Fruit fly (Drosophila melanogaster) whole organism, pupa: ENCODE data around the gene Nep5.

Source experiments
- CG10348 ChIP-seq: fragments of 200-800 bp; sonication (Bioruptor generic); IDR thresholded peaks from 2 replicates; pipeline ENCODE4 v1.3.6; 2022; ENCODE audit warnings: missing biosample characterization, missing genetic modification characterization
- CG12605 ChIP-seq: fragments of 200-800 bp; sonication (Bioruptor generic); IDR thresholded peaks from 2 replicates; pipeline ENCODE4 v1.3.6; 2022; ENCODE audit warnings: missing biosample characterization, missing genetic modification characterization
- CG13204 ChIP-seq: fragments of 200-800 bp; sonication (Bioruptor generic); optimal IDR thresholded peaks from 2 replicates; lab custom pipeline; 2018; ENCODE audit warnings: missing biosample characterization, mild to moderate bottlenecking, missing genetic modification characterization, moderate library complexity
- CG14655 ChIP-seq: fragments of 200-800 bp; sonication (Bioruptor generic); optimal IDR thresholded peaks from 3 replicates; lab custom pipeline; 2017; ENCODE audit warnings: mild to moderate bottlenecking, missing biosample characterization, missing genetic modification reagents, missing genetic modification characterization
- CG15710 ChIP-seq: fragments of 200-800 bp; sonication (Bioruptor generic); optimal IDR thresholded peaks from 2 replicates; lab custom pipeline; 2018; ENCODE audit warnings: missing biosample characterization, mild to moderate bottlenecking, missing genetic modification characterization, moderate library complexity
- CG17806 ChIP-seq: fragments of 200-800 bp; sonication (Bioruptor generic); optimal IDR thresholded peaks from 2 replicates; lab custom pipeline; 2018; ENCODE audit warnings: missing biosample characterization, mild to moderate bottlenecking, missing genetic modification characterization, moderate library complexity
- CG32121 ChIP-seq: fragments of 200-800 bp; sonication (Bioruptor generic); IDR thresholded peaks from 2 replicates; pipeline ENCODE4 v1.3.6; 2022; ENCODE audit warnings: missing biosample characterization, missing genetic modification characterization
- CG34367 ChIP-seq: fragments of 200-800 bp; sonication (Bioruptor generic); optimal IDR thresholded peaks from 2 replicates; lab custom pipeline; 2018; ENCODE audit warnings: missing biosample characterization, mild to moderate bottlenecking, missing genetic modification characterization
- CG4496 ChIP-seq: fragments of 200-800 bp; sonication (Bioruptor generic); IDR thresholded peaks from 3 replicates; pipeline ENCODE4 v1.3.6; 2022; ENCODE audit warnings: missing biosample characterization, missing genetic modification characterization
- CG8159 ChIP-seq: fragments of 200-800 bp; sonication (Bioruptor generic); optimal IDR thresholded peaks from 3 replicates; lab custom pipeline; 2018; ENCODE audit warnings: missing biosample characterization, mild to moderate bottlenecking, missing genetic modification characterization, moderate library complexity
- CG8301 ChIP-seq: fragments of 200-800 bp; sonication (Bioruptor generic); optimal IDR thresholded peaks from 2 replicates; lab custom pipeline; 2018; ENCODE audit warnings: missing biosample characterization, mild to moderate bottlenecking, missing genetic modification characterization
- CG9948 ChIP-seq: fragments of 200-800 bp; sonication (Bioruptor generic); optimal IDR thresholded peaks from 2 replicates; lab custom pipeline; 2018; ENCODE audit warnings: missing biosample characterization, mild to moderate bottlenecking, missing genetic modification characterization, moderate library complexity
- D1 ChIP-seq: fragments of 200-800 bp; sonication (Bioruptor generic); optimal IDR thresholded peaks from 2 replicates; lab custom pipeline; 2018; ENCODE audit warnings: missing biosample characterization, mild to moderate bottlenecking, missing genetic modification characterization, moderate library complexity
- EcR ChIP-seq: fragments of 200-800 bp; sonication (Bioruptor generic); optimal IDR thresholded peaks from 3 replicates; lab custom pipeline; 2019; ENCODE audit warnings: missing biosample characterization, missing genetic modification characterization, mild to moderate bottlenecking, moderate library complexity, missing genetic modification reagents
- Ets98B ChIP-seq: fragments of 200-800 bp; sonication (Bioruptor generic); IDR thresholded peaks from 2 replicates; pipeline ENCODE4 v1.3.6; 2022; ENCODE audit warnings: missing biosample characterization, missing genetic modification characterization
- Pif1A ChIP-seq: fragments of 200-800 bp; sonication (Bioruptor generic); optimal IDR thresholded peaks from 3 replicates; lab custom pipeline; 2016; ENCODE audit warnings: missing biosample characterization, missing genetic modification characterization
- Pif1B ChIP-seq: fragments of 200-800 bp; sonication (Bioruptor generic); optimal IDR thresholded peaks from 3 replicates; lab custom pipeline; 2016; ENCODE audit warnings: missing biosample characterization, missing genetic modification characterization
- Snoo ChIP-seq: fragments of 200-800 bp; sonication (Bioruptor generic); optimal IDR thresholded peaks from 3 replicates; lab custom pipeline; 2017; ENCODE audit warnings: missing biosample characterization, mild to moderate bottlenecking, missing genetic modification characterization, inconsistent platforms
- fd96Ca ChIP-seq: fragments of 200-800 bp; sonication (Bioruptor generic); IDR thresholded peaks from 3 replicates; pipeline ENCODE4 v1.3.6; 2022; ENCODE audit warnings: missing biosample characterization, missing genetic modification characterization
- gl ChIP-seq: fragments of 200-800 bp; sonication (Bioruptor generic); optimal IDR thresholded peaks from 2 replicates; lab custom pipeline; 2018; ENCODE audit warnings: missing biosample characterization, mild to moderate bottlenecking, missing genetic modification characterization
- rn ChIP-seq: fragments of 200-800 bp; sonication (Bioruptor generic); IDR thresholded peaks from 2 replicates; pipeline ENCODE4 v1.3.6; 2022; ENCODE audit warnings: missing biosample characterization, missing genetic modification characterization

Nep5 gene

DNA sequence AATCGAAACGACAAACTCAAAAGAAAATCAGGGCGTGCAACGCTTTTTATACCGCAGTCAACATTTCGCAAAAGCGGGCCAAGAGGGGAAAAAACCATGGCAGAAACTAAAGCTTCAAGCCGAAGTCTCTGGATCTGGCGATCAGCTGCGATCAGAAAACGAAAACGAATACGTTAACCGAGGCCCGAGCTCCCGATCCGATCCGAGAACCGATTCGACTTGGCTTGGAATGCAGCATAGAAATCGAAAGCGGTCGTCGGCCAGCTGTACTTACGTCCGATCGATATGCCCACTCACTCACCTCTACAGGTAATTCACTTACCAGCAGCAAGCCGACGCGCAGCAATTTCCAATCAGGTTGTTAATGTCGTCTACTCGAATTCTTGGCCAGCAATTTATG lies 27.1 kb upstream of the Nep5 start, which contains the start of gene Cpr97Eb:
Cpr97Eb (minus strand) TSS at position 25 of the 400 bp plus-strand sequence.
- TF ChIP-seq CG14655 (GFP tag; lab: Kevin White, UChicago) = no peak
- TF ChIP-seq Pif1A (GFP tag; lab: Kevin White, UChicago) = no peak
- TF ChIP-seq CG8301 (tag; lab: Kevin White, UChicago) = no peak
- no peak for TF ChIP-seq gl (tag; lab: Kevin White, UChicago)
- TF ChIP-seq CG32121 (GFP tag; lab: Robert Waterston, UW) = 0 out of 2 replicates have a peak, but pooled peaks have one; percentile 40
- no peak for TF ChIP-seq CG10348 (GFP tag; lab: Robert Waterston, UW)
- TF ChIP-seq CG4496 (GFP tag; lab: Robert Waterston, UW) = peak; percentile 15; the same call in 1 of the 3 replicates
- TF ChIP-seq Snoo = no peak
- no peak for TF ChIP-seq CG17806 (tag; lab: Kevin White, UChicago)
- TF ChIP-seq Ets98B (GFP tag; lab: Robert Waterston, UW) = 0 out of 2 replicates have a peak, but pooled peaks have one; percentile 24
- peak; percentile 44 for TF ChIP-seq EcR
- no peak for TF ChIP-seq rn (GFP tag; lab: Robert Waterston, UW)
- TF ChIP-seq fd96Ca (GFP tag; lab: Robert Waterston, UW) = no peak
- no peak for TF ChIP-seq CG9948 (tag; lab: Kevin White, UChicago)
- TF ChIP-seq, all 21 proteins: peak for 4

DNA sequence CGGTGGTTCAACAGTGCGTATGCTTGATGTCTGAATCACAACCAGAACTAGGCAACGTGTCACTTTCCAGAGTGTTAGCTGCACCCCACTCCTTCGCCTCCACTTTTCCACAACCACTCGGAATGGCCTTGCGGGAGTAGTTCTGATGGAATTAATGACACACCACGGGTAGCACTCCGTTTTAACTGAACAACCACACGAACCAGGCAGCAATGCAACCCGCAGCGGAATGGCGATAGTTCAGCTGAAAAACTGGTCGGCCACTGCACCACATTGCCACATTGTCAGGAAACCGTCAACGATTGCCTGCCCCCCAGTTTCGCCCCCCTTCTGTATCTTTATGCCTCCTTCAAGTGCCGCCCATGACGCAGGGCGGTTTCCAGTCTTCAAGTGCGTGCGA lies 23.6 kb upstream of the Nep5 start, which contains the start of gene Cpr97Ea:
Cpr97Ea (minus strand) TSS at position 230 of the 400 bp plus-strand sequence.
- no peak for TF ChIP-seq CG10348 (GFP tag; lab: Robert Waterston, UW)
- peak; percentile 53 for TF ChIP-seq CG13204 (GFP tag; lab: Kevin White, UChicago)
- TF ChIP-seq CG4496 (GFP tag; lab: Robert Waterston, UW) = no peak
- no peak for TF ChIP-seq CG14655 (GFP tag; lab: Kevin White, UChicago)
- TF ChIP-seq fd96Ca (GFP tag; lab: Robert Waterston, UW) = no peak
- TF ChIP-seq CG12605 = no peak
- TF ChIP-seq CG17806 (tag; lab: Kevin White, UChicago) = no peak
- TF ChIP-seq Pif1A (GFP tag; lab: Kevin White, UChicago) = no peak
- TF ChIP-seq CG15710 = no peak
- TF ChIP-seq EcR = peak; percentile 70
- no peak for TF ChIP-seq gl (tag; lab: Kevin White, UChicago)
- TF ChIP-seq CG34367 (tag; lab: Kevin White, UChicago) = no peak
- TF ChIP-seq Snoo = no peak

DNA sequence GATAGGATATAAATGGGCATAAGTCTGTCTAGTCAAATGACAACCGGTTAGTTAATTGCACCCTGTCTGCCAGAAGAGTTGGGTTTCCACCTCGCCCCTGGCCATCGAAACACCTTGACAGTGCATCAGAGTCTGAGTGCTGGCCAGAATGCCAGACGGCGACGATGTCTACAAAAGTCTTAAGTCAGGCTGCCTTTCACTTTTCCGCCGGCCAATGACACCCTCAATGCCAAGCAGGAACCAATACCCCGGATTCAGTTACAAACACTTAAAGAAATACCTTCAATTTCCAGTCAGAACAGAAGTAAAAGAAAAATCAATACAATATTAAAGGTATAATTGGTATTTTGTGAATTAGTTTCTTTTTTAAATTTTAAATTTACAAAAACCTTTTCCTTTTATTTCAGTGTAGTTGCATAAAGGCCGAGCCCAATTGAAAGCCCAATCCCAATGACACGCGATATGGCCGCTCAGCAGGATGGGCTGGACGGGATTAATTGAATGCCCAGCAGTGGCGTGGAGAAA lies 20.6 kb upstream of the Nep5 start:
- TF ChIP-seq CG15710 = no peak
- TF ChIP-seq CG17806 (tag; lab: Kevin White, UChicago) = peak; percentile 54
- TF ChIP-seq CG12605 = peak; percentile 62
- peak; percentile 62 for TF ChIP-seq Pif1A (GFP tag; lab: Kevin White, UChicago)
- TF ChIP-seq CG34367 (tag; lab: Kevin White, UChicago) = no peak
- 0 out of 2 replicates have a peak, but pooled peaks have one; percentile 10 for TF ChIP-seq Ets98B (GFP tag; lab: Robert Waterston, UW)
- no peak for TF ChIP-seq D1 (tag; lab: Kevin White, UChicago)
- TF ChIP-seq CG32121 (GFP tag; lab: Robert Waterston, UW) = peak; percentile 25; the same call in 1 of the 2 replicates
- peak; percentile 74 for TF ChIP-seq CG8159 (tag; lab: Kevin White, UChicago)
- TF ChIP-seq Snoo = no peak
- TF ChIP-seq EcR = peak; percentile 91
- TF ChIP-seq CG14655 (GFP tag; lab: Kevin White, UChicago) = peak; percentile 42
- no peak for TF ChIP-seq rn (GFP tag; lab: Robert Waterston, UW)
- TF ChIP-seq CG10348 (GFP tag; lab: Robert Waterston, UW) = no peak
- TF ChIP-seq CG4496 (GFP tag; lab: Robert Waterston, UW) = peak; percentile 70; the same call in 2 of the 3 replicates
- peak; percentile 11 for TF ChIP-seq gl (tag; lab: Kevin White, UChicago)
- peak; percentile 18 for TF ChIP-seq CG9948 (tag; lab: Kevin White, UChicago)
- no peak for TF ChIP-seq Pif1B (GFP tag; lab: Kevin White, UChicago)
- peak; percentile 6 for TF ChIP-seq CG8301 (tag; lab: Kevin White, UChicago)
- TF ChIP-seq CG13204 (GFP tag; lab: Kevin White, UChicago) = no peak

DNA sequence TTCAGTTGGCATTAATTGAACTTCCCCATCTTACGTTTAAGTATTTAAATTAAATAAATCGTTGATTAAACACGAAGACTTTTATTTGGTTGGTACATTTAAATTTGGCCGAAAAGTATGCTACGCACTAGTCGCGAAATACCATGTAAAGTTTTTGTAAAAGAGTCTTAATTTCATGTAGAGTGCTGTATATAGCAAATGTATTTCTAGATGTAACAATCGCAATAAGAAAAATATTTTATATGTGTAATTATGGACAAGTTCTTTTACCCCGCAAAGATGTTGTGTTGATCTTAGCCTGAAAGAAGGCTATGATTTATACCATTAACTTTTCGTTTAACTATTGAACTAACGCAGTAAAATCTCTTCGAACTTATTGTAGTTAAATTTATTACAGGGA lies 18.8 kb upstream of the Nep5 start:
- TF ChIP-seq Ets98B (GFP tag; lab: Robert Waterston, UW) (no peak), CG14655 (GFP tag; lab: Kevin White, UChicago) (no peak), Pif1A (GFP tag; lab: Kevin White, UChicago) (no peak), Snoo (no peak), CG12605 (no peak), rn (GFP tag; lab: Robert Waterston, UW) (no peak), CG4496 (GFP tag; lab: Robert Waterston, UW) (no peak), EcR (no peak), CG13204 (GFP tag; lab: Kevin White, UChicago) (no peak), CG9948 (tag; lab: Kevin White, UChicago) (no peak), CG32121 (GFP tag; lab: Robert Waterston, UW) (no peak), D1 (tag; lab: Kevin White, UChicago) (no peak), gl (tag; lab: Kevin White, UChicago) (no peak), CG8301 (tag; lab: Kevin White, UChicago) (no peak), fd96Ca (GFP tag; lab: Robert Waterston, UW) (no peak), CG10348 (GFP tag; lab: Robert Waterston, UW) (no peak), Pif1B (GFP tag; lab: Kevin White, UChicago) (no peak), CG17806 (tag; lab: Kevin White, UChicago) (no peak), CG15710 (no peak), CG34367 (tag; lab: Kevin White, UChicago) (no peak)
- TF ChIP-seq, all 21 proteins: peak for 0

DNA sequence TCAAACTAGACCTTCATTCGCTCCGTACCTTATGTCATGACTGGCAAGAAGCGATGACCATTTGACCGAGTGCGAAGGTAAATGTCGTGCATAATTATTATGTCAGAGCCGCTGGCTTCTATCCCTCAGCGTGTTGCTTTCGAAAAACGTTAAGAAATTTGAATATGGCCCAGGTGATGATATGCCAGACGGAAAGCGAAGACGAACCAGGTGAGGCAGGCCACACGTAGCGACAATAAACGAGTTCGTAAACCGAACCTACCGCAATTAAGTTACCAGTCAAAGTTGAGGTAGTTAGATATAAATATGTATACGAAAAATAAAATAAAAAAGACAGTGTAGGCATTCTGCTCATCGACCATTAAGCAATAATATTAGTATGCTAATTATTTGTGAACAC lies 12.6 kb upstream of the Nep5 start:
- TF ChIP-seq gl (tag; lab: Kevin White, UChicago) = no peak
- TF ChIP-seq CG34367 (tag; lab: Kevin White, UChicago) = no peak
- no peak for TF ChIP-seq CG12605
- no peak for TF ChIP-seq CG15710
- no peak for TF ChIP-seq D1 (tag; lab: Kevin White, UChicago)
- no peak for TF ChIP-seq Ets98B (GFP tag; lab: Robert Waterston, UW)
- no peak for TF ChIP-seq Pif1B (GFP tag; lab: Kevin White, UChicago)
- no peak for TF ChIP-seq CG9948 (tag; lab: Kevin White, UChicago)
- TF ChIP-seq rn (GFP tag; lab: Robert Waterston, UW) = no peak
- TF ChIP-seq fd96Ca (GFP tag; lab: Robert Waterston, UW) = no peak
- TF ChIP-seq CG14655 (GFP tag; lab: Kevin White, UChicago) = no peak
- no peak for TF ChIP-seq CG13204 (GFP tag; lab: Kevin White, UChicago)
- TF ChIP-seq Pif1A (GFP tag; lab: Kevin White, UChicago) = no peak
- TF ChIP-seq CG10348 (GFP tag; lab: Robert Waterston, UW) = no peak
- TF ChIP-seq CG32121 (GFP tag; lab: Robert Waterston, UW) = no peak
- TF ChIP-seq CG8159 (tag; lab: Kevin White, UChicago) = no peak
- no peak for TF ChIP-seq Snoo
- no peak for TF ChIP-seq CG4496 (GFP tag; lab: Robert Waterston, UW)
